Worm (Caenorhabditis elegans) whole organism, L3 larva: ENCODE measurements around the gene blos-1.

Experiments used
- aly-2 ChIP-seq: fragments of 150-350 bp; optimal IDR thresholded peaks from 2 replicates; lab custom pipeline; 2014; ENCODE audit warnings: missing biosample characterization, missing genetic modification characterization
- ama-1 ChIP-seq: fragments of 150-350 bp; optimal IDR thresholded peaks from 2 replicates; lab custom pipeline; 2018
- lin-39 ChIP-seq: fragments of 150-350 bp; optimal IDR thresholded peaks from 2 replicates; lab custom pipeline; 2018; ENCODE audit warnings: missing biosample characterization, missing genetic modification reagents, missing genetic modification characterization
- mdl-1 ChIP-seq: fragments of 150-350 bp; optimal IDR thresholded peaks from 2 replicates; lab custom pipeline; 2014; ENCODE audit warnings: missing biosample characterization, missing genetic modification characterization
- nhr-11 ChIP-seq: fragments of 150-350 bp; optimal IDR thresholded peaks from 2 replicates; lab custom pipeline; 2014; ENCODE audit warnings: missing biosample characterization, missing genetic modification characterization
- nhr-237 ChIP-seq: fragments of 150-350 bp; optimal IDR thresholded peaks from 2 replicates; lab custom pipeline; 2014; ENCODE audit warnings: missing biosample characterization, missing genetic modification characterization
- nhr-25 ChIP-seq: sonication (generic microtip); optimal IDR thresholded peaks from 2 replicates; lab custom pipeline; 2017; ENCODE audit warnings: missing biosample characterization, missing genetic modification characterization
- nhr-67 ChIP-seq: fragments of 150-350 bp; optimal IDR thresholded peaks from 2 replicates; lab custom pipeline; 2014; ENCODE audit warnings: missing biosample characterization, missing genetic modification characterization
- unc-62 ChIP-seq: fragments of 150-350 bp; sonication (generic microtip); optimal IDR thresholded peaks from 4 replicates; lab custom pipeline; 2014; ENCODE audit warnings: missing biosample characterization, missing genetic modification reagents, missing genetic modification characterization

- TF ChIP-seq nhr-67 (tag; lab: Kevin White, UChicago) (no peak), lin-39 (no peak), mdl-1 (no peak), ama-1 (no peak), nhr-237 (tag; lab: Kevin White, UChicago) (no peak), unc-62 (GFP tag; lab: Kevin White, UChicago) (no peak), aly-2 (tag; lab: Kevin White, UChicago) (no peak), nhr-11 (tag; lab: Kevin White, UChicago) (no peak), nhr-25 (tag; lab: Kevin White, UChicago) (no peak)
These were observed 28.3 kb upstream of the blos-1 start for ce11 chrIII:10240073-10240472.
